Worm (Caenorhabditis elegans): ENCODE data around the gene H03G16.7.

DNA sequence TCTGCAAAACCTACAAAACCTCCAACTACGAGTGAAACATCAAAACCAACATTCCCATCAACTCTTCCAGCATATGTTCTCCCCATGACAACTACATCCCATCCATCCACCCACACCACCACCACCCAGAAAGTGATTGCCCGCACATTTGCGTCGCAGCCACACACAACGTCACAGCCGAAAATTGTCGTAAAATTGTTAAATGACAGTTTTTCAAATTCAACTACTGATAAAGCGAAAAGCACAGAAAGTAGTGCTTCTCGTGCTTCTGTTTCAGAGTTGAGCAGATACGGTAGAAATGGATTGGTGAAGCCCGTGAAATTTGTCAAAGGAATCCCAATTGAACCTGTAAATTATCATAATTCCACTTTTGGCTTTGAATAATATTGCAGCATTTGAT, 31.9 kb upstream of the H03G16.7 start:
- TF ChIP-seq elt-2 (tag; optimal IDR thresholded peaks at IDR 0.05) (no peak), dpl-1 (GFP tag; optimal IDR thresholded peaks at IDR 0.05) (no peak), nhr-11 (tag; optimal IDR thresholded peaks at IDR 0.05) (no peak)

Data from whole organism, L1 larva.